Fruit fly (Drosophila melanogaster) S2 (cell line): ENCODE data around the gene Yp3.

Source experiments
- CG8478 ChIP-seq: fragments of >200 bp; optimal IDR thresholded peaks from 2 replicates; lab custom pipeline; 2018
- CTCF ChIP-seq, 2 experiments: fragments of >200 bp; optimal IDR thresholded peaks; 2 replicates each; lab custom pipeline; 2018

dm6 chrX:13740062-13740461 lies 19.3 kb upstream of the Yp3 start:
- TF ChIP-seq CTCF (optimal IDR thresholded peaks at IDR 0.05; lab: Kevin White, UChicago) (no peak), CG8478 (lab: Kevin White, UChicago) (no peak)
